Worm (Caenorhabditis elegans): ENCODE data around the gene M03C11.6.

DNA sequence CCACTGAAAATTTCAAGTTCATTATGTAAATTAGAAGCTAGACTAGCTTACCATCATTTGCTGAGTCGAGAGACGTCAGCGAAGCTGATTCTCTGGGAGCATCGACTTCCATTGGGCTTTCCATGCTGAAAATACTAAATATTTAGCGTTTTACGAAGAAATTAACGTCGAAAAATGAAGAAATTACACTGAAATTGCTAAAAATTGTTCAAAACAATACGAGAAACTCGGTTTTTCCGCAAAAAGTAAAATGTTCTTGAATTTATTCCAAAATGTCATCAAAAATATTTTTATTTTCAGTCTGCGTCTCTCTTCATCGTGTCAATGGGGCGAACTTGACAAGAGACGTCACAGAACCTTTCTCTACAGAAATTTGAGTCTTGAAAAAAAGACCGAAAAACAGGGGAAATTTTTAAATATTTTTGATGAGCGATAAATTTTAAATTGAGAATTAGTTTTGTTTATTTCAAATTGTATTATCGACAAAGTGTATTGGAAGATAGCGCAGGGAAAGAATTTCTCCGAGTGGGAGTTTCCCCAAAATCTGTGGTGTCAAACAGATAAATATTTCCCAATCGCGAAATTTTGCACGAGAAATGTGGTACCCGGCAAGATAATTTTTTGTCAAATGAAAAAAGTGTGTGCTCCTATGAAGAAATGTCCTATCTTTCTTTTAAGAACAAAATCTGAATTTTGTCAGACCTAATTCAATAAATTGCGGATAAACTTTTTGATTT, 36.8 kb upstream of the M03C11.6 start, which contains the start of gene ecps-1:
- TF ChIP-seq ceh-45 (GFP tag; IDR thresholded peaks at IDR 0.05) = 0 out of 2 replicates have a peak, but pooled peaks have one; percentile 32
- peak; percentile 70 for TF ChIP-seq pqm-1 (tag; optimal IDR thresholded peaks at IDR 0.05)
- TF ChIP-seq unc-55 (GFP tag; optimal IDR thresholded peaks at IDR 0.05) = peak; percentile 15
- TF ChIP-seq nhr-232 (tag; optimal IDR thresholded peaks at IDR 0.05) = no peak
- TF ChIP-seq unc-42 (tag; optimal IDR thresholded peaks at IDR 0.05) = peak; percentile 70
- TF ChIP-seq hlh-30 (tag; optimal IDR thresholded peaks at IDR 0.05; ENCODE audit: insufficient read depth) = no peak
- peak; percentile 79 for TF ChIP-seq ceh-34 (tag; optimal IDR thresholded peaks at IDR 0.05)
